Fruit fly (Drosophila melanogaster) whole organism, prepupa: ENCODE measurements around the gene CG8675.

Experiments used
- CG10669 ChIP-seq: fragments of 200-800 bp; sonication (Bioruptor generic); optimal IDR thresholded peaks from 3 replicates; lab custom pipeline; 2018; ENCODE audit warnings: missing biosample characterization, mild to moderate bottlenecking, missing genetic modification characterization, moderate library complexity
- CG11762 ChIP-seq: fragments of 200-800 bp; sonication (Bioruptor generic); optimal IDR thresholded peaks from 3 replicates; lab custom pipeline; 2016; ENCODE audit warnings: missing biosample characterization, missing genetic modification characterization; ENCODE audit not compliant: insufficient read depth
- CG15336 ChIP-seq: fragments of 200-800 bp; sonication (Bioruptor generic); IDR thresholded peaks from 2 replicates; pipeline ENCODE4 v1.3.6; 2022; ENCODE audit warnings: missing biosample characterization, missing genetic modification characterization
- CG3032 ChIP-seq: fragments of 200-800 bp; optimal IDR thresholded peaks from 2 replicates; lab custom pipeline; 2019; ENCODE audit warnings: missing biosample characterization, mild to moderate bottlenecking, missing genetic modification characterization, moderate library complexity
- CG31627 ChIP-seq: fragments of 200-800 bp; sonication (Bioruptor generic); optimal IDR thresholded peaks from 3 replicates; lab custom pipeline; 2016; ENCODE audit warnings: missing biosample characterization, missing genetic modification characterization
- CG32006 ChIP-seq: fragments of 200-800 bp; sonication (Bioruptor generic); optimal IDR thresholded peaks from 3 replicates; lab custom pipeline; 2017; ENCODE audit warnings: missing biosample characterization, mild to moderate bottlenecking, missing genetic modification characterization
- CG34406 ChIP-seq: fragments of 200-800 bp; sonication (Bioruptor generic); optimal IDR thresholded peaks from 3 replicates; lab custom pipeline; 2016; ENCODE audit warnings: missing biosample characterization, missing genetic modification characterization
- CG3919 ChIP-seq: fragments of 200-800 bp; sonication (Bioruptor generic); optimal IDR thresholded peaks from 3 replicates; lab custom pipeline; 2016; ENCODE audit warnings: missing biosample characterization, missing genetic modification characterization
- CG4318 ChIP-seq: fragments of 200-800 bp; sonication (Bioruptor generic); optimal IDR thresholded peaks from 3 replicates; lab custom pipeline; 2017; ENCODE audit warnings: missing biosample characterization, mild to moderate bottlenecking, missing genetic modification characterization
- CG6163 ChIP-seq: fragments of 200-800 bp; sonication (Bioruptor generic); IDR thresholded peaks from 3 replicates; pipeline ENCODE4 v1.3.6; 2022; ENCODE audit warnings: missing biosample characterization, missing genetic modification characterization
- CG6276 ChIP-seq: fragments of 200-800 bp; sonication (Bioruptor generic); optimal IDR thresholded peaks from 2 replicates; lab custom pipeline; 2017; ENCODE audit warnings: missing biosample characterization, mild to moderate bottlenecking, missing genetic modification characterization
- CG6792 ChIP-seq: fragments of 200-800 bp; sonication (Bioruptor generic); optimal IDR thresholded peaks from 3 replicates; lab custom pipeline; 2016; ENCODE audit warnings: missing biosample characterization, missing genetic modification characterization
- CG6808 ChIP-seq: fragments of 200-800 bp; sonication (Bioruptor generic); optimal IDR thresholded peaks from 3 replicates; lab custom pipeline; 2017; ENCODE audit warnings: missing biosample characterization, missing genetic modification characterization, mild to moderate bottlenecking, moderate library complexity, missing genetic modification reagents
- CG6854 ChIP-seq: fragments of 200-800 bp; sonication (Bioruptor generic); optimal IDR thresholded peaks from 2 replicates; lab custom pipeline; 2017; ENCODE audit warnings: missing biosample characterization, mild to moderate bottlenecking, missing genetic modification characterization
- CG8319 ChIP-seq: fragments of 200-800 bp; sonication (Bioruptor generic); optimal IDR thresholded peaks from 3 replicates; lab custom pipeline; 2016; ENCODE audit warnings: missing biosample characterization, missing genetic modification characterization
- CG8632 ChIP-seq: fragments of 200-800 bp; sonication (Bioruptor generic); optimal IDR thresholded peaks from 3 replicates; lab custom pipeline; 2016; ENCODE audit warnings: missing biosample characterization, missing genetic modification characterization
- CG9139 ChIP-seq: fragments of 200-800 bp; sonication (Bioruptor generic); optimal IDR thresholded peaks from 3 replicates; lab custom pipeline; 2017; ENCODE audit warnings: missing biosample characterization, mild to moderate bottlenecking, missing genetic modification characterization
- Eip78C ChIP-seq: fragments of 200-800 bp; sonication (Bioruptor generic); peaks from one replicate; lab custom pipeline; 2016; ENCODE audit warnings: missing biosample characterization, missing genetic modification characterization
- Ets21C ChIP-seq: fragments of 200-800 bp; sonication (Bioruptor generic); optimal IDR thresholded peaks from 3 replicates; lab custom pipeline; 2016; ENCODE audit warnings: missing biosample characterization, missing genetic modification characterization
- Ets96B ChIP-seq: fragments of 200-800 bp; optimal IDR thresholded peaks from 2 replicates; lab custom pipeline; 2019; ENCODE audit warnings: missing biosample characterization, mild to moderate bottlenecking, missing genetic modification characterization, moderate library complexity
- Gug ChIP-seq: fragments of 200-800 bp; sonication (Bioruptor generic); IDR thresholded peaks from 2 replicates; pipeline ENCODE4 v1.3.6; 2022; ENCODE audit warnings: missing biosample characterization, missing genetic modification characterization
- Hr38 ChIP-seq: sonication (Bioruptor generic); optimal IDR thresholded peaks from 2 replicates; lab custom pipeline; 2016; ENCODE audit warnings: missing biosample characterization, missing genetic modification characterization
- Hr4 ChIP-seq: fragments of 200-800 bp; sonication (Bioruptor generic); optimal IDR thresholded peaks from 3 replicates; lab custom pipeline; 2016; ENCODE audit warnings: missing biosample characterization, missing genetic modification characterization
- Met ChIP-seq: fragments of 200-800 bp; sonication (Bioruptor generic); optimal IDR thresholded peaks from 3 replicates; lab custom pipeline; 2016; ENCODE audit warnings: missing biosample characterization, missing genetic modification characterization
- OdsH ChIP-seq: fragments of 200-800 bp; sonication (Bioruptor generic); optimal IDR thresholded peaks from 3 replicates; lab custom pipeline; 2016; ENCODE audit warnings: missing biosample characterization, missing genetic modification characterization
- Sox102F ChIP-seq: fragments of 200-800 bp; sonication (Bioruptor generic); optimal IDR thresholded peaks from 2 replicates; lab custom pipeline; 2016; ENCODE audit warnings: missing biosample characterization, mild to moderate bottlenecking, missing genetic modification characterization
- Sox14 ChIP-seq: fragments of 200-800 bp; sonication (Bioruptor generic); optimal IDR thresholded peaks from 3 replicates; lab custom pipeline; 2016; ENCODE audit warnings: missing biosample characterization, missing genetic modification characterization
- achi ChIP-seq: fragments of 200-800 bp; sonication (Bioruptor generic); optimal IDR thresholded peaks from 3 replicates; lab custom pipeline; 2016; ENCODE audit warnings: missing biosample characterization, missing genetic modification characterization
- acj6 ChIP-seq: fragments of 200-800 bp; sonication (Bioruptor generic); optimal IDR thresholded peaks from 3 replicates; lab custom pipeline; 2016; ENCODE audit warnings: missing biosample characterization, missing genetic modification characterization
- cyc ChIP-seq: fragments of 200-800 bp; sonication (Bioruptor generic); optimal IDR thresholded peaks from 3 replicates; lab custom pipeline; 2016; ENCODE audit warnings: missing biosample characterization, missing genetic modification characterization
- dac ChIP-seq: fragments of 200-800 bp; sonication (Bioruptor generic); optimal IDR thresholded peaks from 2 replicates; lab custom pipeline; 2017; ENCODE audit warnings: missing biosample characterization, mild to moderate bottlenecking, missing genetic modification characterization
- eg ChIP-seq: fragments of 200-800 bp; sonication (Bioruptor generic); IDR thresholded peaks from 3 replicates; pipeline ENCODE4 v1.3.6; 2022; ENCODE audit warnings: missing biosample characterization, missing genetic modification characterization
- esn ChIP-seq: fragments of 200-800 bp; sonication (Bioruptor generic); optimal IDR thresholded peaks from 2 replicates; lab custom pipeline; 2016; ENCODE audit warnings: missing biosample characterization, mild to moderate bottlenecking, missing genetic modification characterization, moderate library complexity
- fd85E ChIP-seq: fragments of 200-800 bp; sonication (Bioruptor generic); optimal IDR thresholded peaks from 3 replicates; lab custom pipeline; 2016; ENCODE audit warnings: missing biosample characterization, missing genetic modification characterization
- fkh ChIP-seq: fragments of 200-800 bp; sonication (Bioruptor generic); optimal IDR thresholded peaks from 3 replicates; lab custom pipeline; 2017; ENCODE audit warnings: missing biosample characterization, mild to moderate bottlenecking, missing genetic modification characterization, moderate library complexity
- pdm3 ChIP-seq: fragments of 200-800 bp; sonication (Bioruptor generic); optimal IDR thresholded peaks from 3 replicates; lab custom pipeline; 2016; ENCODE audit warnings: missing biosample characterization, missing genetic modification characterization
- salr ChIP-seq, 2 experiments: fragments of 200-800 bp; sonication (Bioruptor generic); optimal IDR thresholded peaks; 3 replicates each; lab custom pipeline; 2016 to 2018; ENCODE audit warnings: missing biosample characterization in 2 of 2, missing genetic modification characterization in 2 of 2, mild to moderate bottlenecking in 1 of 2
- svp ChIP-seq: fragments of 200-800 bp; sonication (Bioruptor generic); peaks from one replicate; lab custom pipeline; 2016; ENCODE audit warnings: missing biosample characterization, missing genetic modification characterization
- topi ChIP-seq: fragments of 200-800 bp; sonication (Bioruptor generic); optimal IDR thresholded peaks from 3 replicates; lab custom pipeline; 2016; ENCODE audit warnings: missing biosample characterization, missing genetic modification characterization
- vri ChIP-seq: fragments of 200-800 bp; sonication (Bioruptor generic); optimal IDR thresholded peaks from 3 replicates; lab custom pipeline; 2016; ENCODE audit warnings: missing biosample characterization, mild to moderate bottlenecking, missing genetic modification characterization

Gene CG8675

dm6 chrX:17294169-17294833, 45.0 kb upstream of the CG8675 start:
- peak; percentile 52 for TF ChIP-seq vri (GFP tag; lab: Kevin White, UChicago)
- peak; percentile 77 for TF ChIP-seq fkh
- no peak for TF ChIP-seq Gug (GFP tag; lab: Robert Waterston, UW)
- peak; percentile 87 for TF ChIP-seq svp (GFP tag; lab: Kevin White, UChicago)

dm6 chrX:17293385-17293784, 44.1 kb upstream of the CG8675 start:
- TF ChIP-seq Hr4 (GFP tag; lab: Kevin White, UChicago) (no peak), CG8319 (GFP tag; lab: Kevin White, UChicago) (no peak), CG31627 (no peak), salr (GFP tag; optimal IDR thresholded peaks at IDR 0.05; lab: Kevin White, UChicago) (peak in 1 of 2 experiments; percentile 10), Eip78C (peak; percentile 78), pdm3 (peak; percentile 4), fkh (peak; percentile 30), Sox102F (GFP tag; lab: Kevin White, UChicago) (no peak), CG34406 (GFP tag; lab: Kevin White, UChicago) (peak; percentile 36), esn (GFP tag; lab: Kevin White, UChicago) (peak; percentile 40), achi (GFP tag; lab: Kevin White, UChicago) (peak; percentile 9), CG6808 (no peak), OdsH (GFP tag; lab: Kevin White, UChicago) (peak; percentile 20), topi (peak; percentile 24), eg (GFP tag; lab: Robert Waterston, UW) (peak; percentile 52; the same call in 1 of the 3 replicates), CG6792 (GFP tag; lab: Kevin White, UChicago) (peak; percentile 3), CG15336 (GFP tag; lab: Robert Waterston, UW) (peak; percentile 38; the same call in 1 of the 2 replicates), CG32006 (GFP tag; lab: Kevin White, UChicago) (peak; percentile 25), CG9139 (GFP tag; lab: Kevin White, UChicago) (no peak), svp (GFP tag; lab: Kevin White, UChicago) (no peak), Hr38 (GFP tag; lab: Kevin White, UChicago) (no peak), vri (GFP tag; lab: Kevin White, UChicago) (no peak), Ets21C (GFP tag; lab: Kevin White, UChicago) (no peak), CG11762 (GFP tag; lab: Kevin White, UChicago) (peak; percentile 10), CG3919 (GFP tag; lab: Kevin White, UChicago) (peak; percentile 31), cyc (GFP tag; lab: Kevin White, UChicago) (no peak), Gug (GFP tag; lab: Robert Waterston, UW) (no peak), Met (GFP tag; lab: Kevin White, UChicago) (no peak), CG8632 (no peak), CG3032 (tag; lab: Kevin White, UChicago) (peak; percentile 30), fd85E (GFP tag; lab: Kevin White, UChicago) (no peak), CG10669 (GFP tag; lab: Kevin White, UChicago) (peak; percentile 8), CG6276 (no peak), acj6 (GFP tag; lab: Kevin White, UChicago) (peak; percentile 24), dac (GFP tag; lab: Kevin White, UChicago) (no peak), Sox14 (no peak), CG6854 (no peak), CG4318 (no peak), Ets96B (peak; percentile 15), CG6163 (GFP tag; lab: Robert Waterston, UW) (peak; percentile 21; the same call in 1 of the 3 replicates)
